Worm (Caenorhabditis elegans) whole organism, young adult: ENCODE results near the gene ergi-3.

ENCODE experiments used
- mxl-1 ChIP-seq: sonication (generic microtip); optimal IDR thresholded peaks from 2 replicates; lab custom pipeline; 2016; ENCODE audit warnings: missing genetic modification characterization, missing compliant biosample characterization
- snpc-1.1 ChIP-seq: sonication (generic microtip); optimal IDR thresholded peaks from 2 replicates; lab custom pipeline; 2017; ENCODE audit warnings: missing genetic modification characterization, mild to moderate bottlenecking, missing compliant biosample characterization, antibody characterized with exemption, moderate library complexity, missing genotype, missing genetic modification reagents; ENCODE audit not compliant: insufficient read depth

- no peak for TF ChIP-seq snpc-1.1 (tag; lab: Kevin White, UChicago)
- TF ChIP-seq mxl-1 (tag; lab: Kevin White, UChicago): no peak
Measured at ce11 chrX:15628945-15629344, 12.4 kb upstream of the ergi-3 start.
